Worm (Caenorhabditis elegans) whole organism, L1 larva: ENCODE measurements around the gene R12B2.8.

Source experiments
- C16A3.4 ChIP-seq: fragments of 150-350 bp; optimal IDR thresholded peaks from 2 replicates; lab custom pipeline; 2014; ENCODE audit warnings: missing biosample characterization, missing genetic modification characterization
- C34B4.2 ChIP-seq: sonication (generic microtip); optimal IDR thresholded peaks from 2 replicates; lab custom pipeline; 2017; ENCODE audit warnings: mild to moderate bottlenecking, missing genetic modification characterization, missing compliant biosample characterization
- F16B12.6 ChIP-seq: fragments of 150-350 bp; optimal IDR thresholded peaks from 2 replicates; lab custom pipeline; 2014; ENCODE audit warnings: missing biosample characterization, missing genetic modification characterization
- Y116A8C.19 ChIP-seq: sonication (generic microtip); optimal IDR thresholded peaks from 2 replicates; lab custom pipeline; 2016; ENCODE audit warnings: missing compliant biosample characterization, missing genetic modification characterization, borderline replicate concordance
- ceh-82 ChIP-seq, 3 experiments: fragments of 150-350 bp in 1 of 3; sonication (generic microtip) in 2 of 3; optimal IDR thresholded peaks; 2 replicates each; lab custom pipeline; 2014 to 2017; ENCODE audit warnings: missing biosample characterization in 3 of 3, missing genetic modification characterization in 3 of 3
- ceh-90 ChIP-seq: sonication (generic microtip); optimal IDR thresholded peaks from 2 replicates; lab custom pipeline; 2016; ENCODE audit warnings: missing genetic modification characterization, missing compliant biosample characterization
- dpl-1 ChIP-seq, 3 experiments: fragments of 150-350 bp in 2 of 3; sonication (generic microtip) in 1 of 3; optimal IDR thresholded peaks; 2 replicates each; lab custom pipeline; 2014 to 2017; ENCODE audit warnings: missing biosample characterization in 3 of 3, missing genetic modification characterization in 3 of 3, missing genetic modification reagents in 3 of 3
- dsc-1 ChIP-seq: sonication (generic microtip); optimal IDR thresholded peaks from 2 replicates; lab custom pipeline; 2016; ENCODE audit warnings: mild to moderate bottlenecking, missing genetic modification characterization, missing compliant biosample characterization
- efl-1 ChIP-seq, 4 experiments: fragments of 150-350 bp; optimal IDR thresholded peaks in 3 of 4; peaks in 1 of 4; 1 replicate in 1 of 4; 2 replicates in 3 of 4; lab custom pipeline; 2014; ENCODE audit warnings: missing biosample characterization in 2 of 4, missing genetic modification characterization in 2 of 4, missing genetic modification reagents in 2 of 4
- efl-3 ChIP-seq: fragments of 200-800 bp; sonication (Bioruptor generic); optimal IDR thresholded peaks from 2 replicates; lab custom pipeline; 2018; ENCODE audit warnings: mild to moderate bottlenecking, missing genetic modification characterization, missing compliant biosample characterization
- egl-13 ChIP-seq: sonication (generic microtip); optimal IDR thresholded peaks from 2 replicates; lab custom pipeline; 2016; ENCODE audit warnings: missing genotype, missing genetic modification reagents, missing genetic modification characterization, missing compliant biosample characterization
- egl-27 ChIP-seq, 2 experiments: fragments of 150-350 bp in 1 of 2; sonication (generic microtip); optimal IDR thresholded peaks; 3 replicates each; lab custom pipeline; 2017 to 2018; ENCODE audit warnings: missing biosample characterization in 2 of 2, missing genetic modification characterization in 2 of 2, missing genetic modification reagents in 2 of 2
- elt-3 ChIP-seq, 6 experiments: fragments of 150-350 bp in 1 of 6; sonication (generic microtip); optimal IDR thresholded peaks; 2 replicates each; lab custom pipeline; 2017 to 2018; ENCODE audit warnings: missing biosample characterization in 6 of 6, missing genetic modification characterization in 6 of 6, inconsistent platforms in 1 of 6
- fkh-10 ChIP-seq: sonication (generic microtip); optimal IDR thresholded peaks from 2 replicates; lab custom pipeline; 2017; ENCODE audit warnings: missing biosample characterization, missing genetic modification reagents, missing genetic modification characterization
- fkh-4 ChIP-seq: sonication (generic microtip); optimal IDR thresholded peaks from 2 replicates; lab custom pipeline; 2016; ENCODE audit warnings: missing compliant biosample characterization, missing genetic modification characterization, borderline replicate concordance
- grh-1 ChIP-seq: fragments of 200-800 bp; sonication (Bioruptor generic); IDR thresholded peaks from 2 replicates; pipeline ENCODE4 v1.3.6; 2022; ENCODE audit warnings: missing genetic modification reagents, missing genetic modification characterization, missing compliant biosample characterization
- hlh-17 ChIP-seq: fragments of 200-800 bp; sonication (Bioruptor generic); optimal IDR thresholded peaks from 2 replicates; lab custom pipeline; 2018; ENCODE audit warnings: missing genetic modification characterization, mild to moderate bottlenecking, missing compliant biosample characterization, moderate library complexity, borderline replicate concordance
- hpl-2 ChIP-seq: fragments of 150-350 bp; optimal IDR thresholded peaks from 2 replicates; lab custom pipeline; 2014; ENCODE audit warnings: missing biosample characterization, missing genetic modification reagents, missing genetic modification characterization
- isw-1 ChIP-seq: fragments of 200-800 bp; sonication (Bioruptor generic); IDR thresholded peaks from 2 replicates; pipeline ENCODE4 v1.3.6; 2022; ENCODE audit warnings: missing genetic modification characterization, missing compliant biosample characterization
- jun-1 ChIP-seq: fragments of 150-350 bp; optimal IDR thresholded peaks from 2 replicates; lab custom pipeline; 2014; ENCODE audit warnings: missing biosample characterization, missing genetic modification reagents, missing genetic modification characterization
- lin-14 ChIP-seq: fragments of 200-800 bp; sonication (Bioruptor generic); optimal IDR thresholded peaks from 2 replicates; lab custom pipeline; 2018; ENCODE audit warnings: mild to moderate bottlenecking, missing genetic modification characterization, moderate library complexity, missing compliant biosample characterization
- lin-39 ChIP-seq: fragments of 150-350 bp; optimal IDR thresholded peaks from 2 replicates; lab custom pipeline; 2014; ENCODE audit warnings: missing biosample characterization, missing genetic modification reagents, missing genetic modification characterization
- lir-3 ChIP-seq: sonication (generic microtip); optimal IDR thresholded peaks from 2 replicates; lab custom pipeline; 2016; ENCODE audit warnings: mild to moderate bottlenecking, missing genetic modification characterization, moderate library complexity, missing compliant biosample characterization; ENCODE audit not compliant: poor library complexity
- lsy-2 ChIP-seq, 2 experiments: fragments of 150-350 bp; optimal IDR thresholded peaks; 2 replicates each; lab custom pipeline; 2014; ENCODE audit warnings: missing biosample characterization in 2 of 2, missing genetic modification characterization in 2 of 2
- mdl-1 ChIP-seq, 2 experiments: fragments of 150-350 bp; optimal IDR thresholded peaks; 2 replicates each; lab custom pipeline; 2014 to 2017; ENCODE audit warnings: missing biosample characterization in 2 of 2, missing genetic modification characterization in 2 of 2, inconsistent platforms in 1 of 2
- mef-2 ChIP-seq: fragments of 150-350 bp; optimal IDR thresholded peaks from 2 replicates; lab custom pipeline; 2014; ENCODE audit warnings: missing biosample characterization, missing genetic modification characterization
- mep-1 ChIP-seq: fragments of 150-350 bp; optimal IDR thresholded peaks from 2 replicates; lab custom pipeline; 2014; ENCODE audit warnings: missing biosample characterization, missing genetic modification characterization
- nhr-11 ChIP-seq: fragments of 150-350 bp; optimal IDR thresholded peaks from 2 replicates; lab custom pipeline; 2014; ENCODE audit warnings: missing biosample characterization, missing genetic modification characterization
- nhr-12 ChIP-seq: sonication (generic microtip); optimal IDR thresholded peaks from 2 replicates; lab custom pipeline; 2017; ENCODE audit warnings: missing biosample characterization, missing genetic modification characterization
- nhr-19 ChIP-seq: fragments of 200-800 bp; sonication (Bioruptor generic); conservative IDR thresholded peaks from 2 replicates; pipeline ENCODE4 v1.3.6; 2022; ENCODE audit warnings: missing genetic modification characterization, missing compliant biosample characterization
- nhr-28 ChIP-seq: fragments of 150-350 bp; optimal IDR thresholded peaks from 2 replicates; lab custom pipeline; 2014; ENCODE audit warnings: missing biosample characterization, missing genetic modification characterization
- nhr-71 ChIP-seq: sonication (generic microtip); optimal IDR thresholded peaks from 2 replicates; lab custom pipeline; 2016; ENCODE audit warnings: mild to moderate bottlenecking, missing genetic modification characterization, moderate library complexity, missing compliant biosample characterization
- nhr-85 ChIP-seq: sonication (generic microtip); peaks from one replicate; lab custom pipeline; 2016; ENCODE audit warnings: missing genetic modification characterization, inconsistent platforms, missing compliant biosample characterization
- pag-3 ChIP-seq: sonication (generic microtip); optimal IDR thresholded peaks from 2 replicates; lab custom pipeline; 2017; ENCODE audit warnings: missing genetic modification characterization, mild to moderate bottlenecking, missing compliant biosample characterization, antibody characterized with exemption, borderline replicate concordance; ENCODE audit not compliant: insufficient read depth
- rnt-1 ChIP-seq: sonication (generic microtip); optimal IDR thresholded peaks from 2 replicates; lab custom pipeline; 2016; ENCODE audit warnings: mild to moderate bottlenecking, missing genetic modification characterization, moderate library complexity, missing compliant biosample characterization
- skn-1 ChIP-seq: fragments of 150-350 bp; optimal IDR thresholded peaks from 2 replicates; lab custom pipeline; 2014; ENCODE audit warnings: missing biosample characterization, missing genetic modification characterization
- snu-23 ChIP-seq: sonication (generic microtip); optimal IDR thresholded peaks from 2 replicates; lab custom pipeline; 2016; ENCODE audit warnings: missing genetic modification characterization, missing compliant biosample characterization
- sptf-1 ChIP-seq: fragments of 150-350 bp; optimal IDR thresholded peaks from 2 replicates; lab custom pipeline; 2014; ENCODE audit warnings: missing biosample characterization, missing genetic modification characterization
- sup-37 ChIP-seq: fragments of 200-800 bp; sonication (Bioruptor generic); optimal IDR thresholded peaks from 2 replicates; lab custom pipeline; 2018; ENCODE audit warnings: mild to moderate bottlenecking, missing genetic modification characterization, missing compliant biosample characterization
- swsn-7 ChIP-seq: sonication (generic microtip); optimal IDR thresholded peaks from 2 replicates; lab custom pipeline; 2016; ENCODE audit warnings: missing genetic modification characterization, missing compliant biosample characterization
- tbx-2 ChIP-seq: sonication (generic microtip); optimal IDR thresholded peaks from 2 replicates; lab custom pipeline; 2016; ENCODE audit warnings: missing genetic modification characterization, missing compliant biosample characterization
- unc-30 ChIP-seq: sonication (generic microtip); optimal IDR thresholded peaks from 2 replicates; lab custom pipeline; 2017; ENCODE audit warnings: missing biosample characterization, missing genetic modification characterization
- unc-62 ChIP-seq: fragments of 150-350 bp; optimal IDR thresholded peaks from 2 replicates; lab custom pipeline; 2014; ENCODE audit warnings: missing biosample characterization, missing genetic modification reagents, missing genetic modification characterization
- unc-86 ChIP-seq: sonication (generic microtip); optimal IDR thresholded peaks from 2 replicates; lab custom pipeline; 2016; ENCODE audit warnings: missing genetic modification characterization, missing compliant biosample characterization
- unc-98 ChIP-seq: fragments of 200-800 bp; sonication (Bioruptor generic); IDR thresholded peaks from 2 replicates; pipeline ENCODE4 v1.3.6; 2022; ENCODE audit warnings: missing genetic modification characterization, missing compliant biosample characterization
- vab-15 ChIP-seq: sonication (generic microtip); optimal IDR thresholded peaks from 2 replicates; lab custom pipeline; 2017; ENCODE audit warnings: missing genotype, mild to moderate bottlenecking, missing genetic modification characterization, missing compliant biosample characterization
- zag-1 ChIP-seq: fragments of 150-350 bp; optimal IDR thresholded peaks from 2 replicates; lab custom pipeline; 2014; ENCODE audit warnings: missing biosample characterization, missing genetic modification characterization
- ztf-11 ChIP-seq, 2 experiments: sonication (generic microtip); optimal IDR thresholded peaks; 2 replicates each; lab custom pipeline; 2016 to 2017; ENCODE audit warnings: missing genetic modification characterization in 2 of 2, missing biosample characterization in 1 of 2, missing compliant biosample characterization in 1 of 2
- ztf-4 ChIP-seq: fragments of 150-350 bp; optimal IDR thresholded peaks from 2 replicates; lab custom pipeline; 2014; ENCODE audit warnings: missing biosample characterization, missing genetic modification characterization

R12B2.8 gene

DNA sequence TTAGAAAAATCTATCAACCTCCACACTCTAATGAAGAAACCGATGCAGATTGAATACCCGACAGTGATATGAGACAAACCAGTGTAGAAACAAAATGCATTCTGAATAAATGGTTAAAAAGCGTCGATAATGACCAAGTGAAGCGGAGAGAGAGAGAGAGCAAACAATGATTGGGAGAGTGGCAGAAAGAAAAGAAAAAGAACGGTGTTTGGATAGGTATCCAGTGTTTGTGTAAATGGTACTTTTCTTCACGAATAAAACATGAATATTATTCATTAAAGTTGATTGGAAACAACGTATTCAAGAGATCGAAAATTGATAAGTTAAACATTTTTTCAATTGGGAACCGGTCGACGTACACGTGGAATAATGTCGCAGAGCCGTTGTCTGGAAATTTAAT is 45.7 kb downstream of the R12B2.8 start, which contains the start of gene F01F1.15:
Gene F01F1.15 (minus strand): TSS at position 101 of the 400 bp plus-strand sequence.
- TF ChIP-seq nhr-12 (tag; lab: Kevin White, UChicago), result no peak
- no peak for TF ChIP-seq snu-23 (GFP tag; lab: Kevin White, UChicago)
- TF ChIP-seq dsc-1 (tag; lab: Kevin White, UChicago), result no peak
- TF ChIP-seq swsn-7 (tag; lab: Kevin White, UChicago), result no peak
- no peak for TF ChIP-seq jun-1 (tag; lab: Kevin White, UChicago)
- no peak for TF ChIP-seq ceh-90 (tag; lab: Kevin White, UChicago)
- no peak for TF ChIP-seq pag-3 (tag; lab: Kevin White, UChicago)
- TF ChIP-seq fkh-10, result no peak
- TF ChIP-seq lsy-2 (tag; optimal IDR thresholded peaks at IDR 0.05; lab: Kevin White, UChicago), result no peak
- no peak for TF ChIP-seq unc-86 (tag; lab: Kevin White, UChicago)
- TF ChIP-seq, all 84 proteins: peak for 0

DNA sequence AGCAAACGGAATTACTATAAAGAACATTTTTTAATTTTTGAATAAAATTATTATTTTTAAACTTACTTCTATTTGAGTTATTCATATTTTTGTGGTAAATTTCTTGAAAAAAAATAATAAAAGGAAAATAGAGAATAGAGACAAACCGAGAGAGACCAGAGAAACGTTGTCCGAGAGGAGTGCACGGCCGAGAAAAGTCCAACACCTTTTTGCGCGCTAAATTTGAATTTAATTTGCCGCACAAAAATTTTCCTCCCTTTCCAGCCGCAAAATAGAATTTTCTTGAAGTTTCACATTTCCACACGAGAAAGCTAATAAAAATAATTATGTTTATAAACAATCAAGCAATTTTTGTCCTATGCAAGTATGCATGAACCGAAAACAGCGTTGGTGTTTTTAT is 48.0 kb downstream of the R12B2.8 start, which contains the start of the genes F01F1.11 and F01F1.3:
Gene F01F1.11 (minus strand): TSS at position 118 of the 400 bp plus-strand sequence.
Gene F01F1.3 (plus strand): TSS at position 179 of the 400 bp plus-strand sequence.
- TF ChIP-seq hlh-17, result no peak
- peak; percentile 78 for TF ChIP-seq isw-1 (GFP tag; lab: Robert Waterston, UW)
- no peak for TF ChIP-seq vab-15 (tag; lab: Kevin White, UChicago)
- TF ChIP-seq C34B4.2 (tag; lab: Kevin White, UChicago), result no peak
- TF ChIP-seq nhr-85 (tag; lab: Kevin White, UChicago), result peak; percentile 96
- peak; percentile 81 for TF ChIP-seq fkh-4 (tag; lab: Kevin White, UChicago)
- TF ChIP-seq efl-3, result peak; percentile 48
- no peak for TF ChIP-seq unc-62 (GFP tag; lab: Kevin White, UChicago)
- peak; percentile 90 for TF ChIP-seq egl-13
- peak; percentile 91 for TF ChIP-seq tbx-2 (tag; lab: Kevin White, UChicago)
- TF ChIP-seq F16B12.6 (tag; lab: Kevin White, UChicago), result peak; percentile 48
- TF ChIP-seq skn-1 (tag; lab: Kevin White, UChicago), result peak; percentile 70
- TF ChIP-seq nhr-71 (tag; lab: Kevin White, UChicago), result peak; percentile 92
- TF ChIP-seq lir-3, result peak; percentile 96
- TF ChIP-seq mef-2 (tag; lab: Kevin White, UChicago), result peak; percentile 13
- TF ChIP-seq mep-1, result peak; percentile 78
- TF ChIP-seq snu-23 (GFP tag; lab: Kevin White, UChicago), result peak; percentile 90
- TF ChIP-seq grh-1 (GFP tag; lab: Robert Waterston, UW), result peak; percentile 62
- peak in 2 of 6 experiments; percentile 40 to 60 for TF ChIP-seq elt-3 (tag; optimal IDR thresholded peaks at IDR 0.05; lab: Kevin White, UChicago)
- TF ChIP-seq nhr-12 (tag; lab: Kevin White, UChicago), result no peak
- TF ChIP-seq efl-1 (optimal IDR thresholded peaks at IDR 0.05; lab: Kevin White, UChicago), result peak; percentile 97 to 98
- TF ChIP-seq efl-1 (GFP tag; optimal IDR thresholded peaks at IDR 0.05 in 1 of 2; lab: Kevin White, UChicago), result peak; percentile 96 to 100
- peak; percentile 12 for TF ChIP-seq sup-37
- peak in 1 of 2 experiments; percentile 95 for TF ChIP-seq ztf-11 (tag; optimal IDR thresholded peaks at IDR 0.05; lab: Kevin White, UChicago)
- peak; percentile 69 to 82 (median 79) for TF ChIP-seq ceh-82 (tag; optimal IDR thresholded peaks at IDR 0.05; lab: Kevin White, UChicago)
- TF ChIP-seq nhr-11 (tag; lab: Kevin White, UChicago), result peak; percentile 43
- peak; percentile 72 for TF ChIP-seq Y116A8C.19 (tag; lab: Kevin White, UChicago)
- TF ChIP-seq ztf-4 (tag; lab: Kevin White, UChicago), result no peak
- peak; percentile 19; the same call in 1 of the 2 replicates for TF ChIP-seq unc-98
- TF ChIP-seq C16A3.4, result peak; percentile 81
- no peak for TF ChIP-seq egl-27 (tag; optimal IDR thresholded peaks at IDR 0.05; lab: Kevin White, UChicago)
- TF ChIP-seq lin-14, result peak; percentile 85
- TF ChIP-seq nhr-28 (tag; lab: Kevin White, UChicago), result no peak
- peak; percentile 89 for TF ChIP-seq nhr-19 (GFP tag; lab: Robert Waterston, UW)
- peak; percentile 99 for TF ChIP-seq rnt-1 (tag; lab: Kevin White, UChicago)
- TF ChIP-seq dpl-1 (GFP tag; optimal IDR thresholded peaks at IDR 0.05; lab: Kevin White, UChicago), result peak; percentile 95 to 97 (median 96)
- no peak for TF ChIP-seq zag-1 (tag; lab: Kevin White, UChicago)
- TF ChIP-seq unc-86 (tag; lab: Kevin White, UChicago), result peak; percentile 79
- no peak for TF ChIP-seq hpl-2 (GFP tag; lab: Kevin White, UChicago)
- TF ChIP-seq lin-39, result peak; percentile 31
- TF ChIP-seq sptf-1 (tag; lab: Kevin White, UChicago), result no peak
- TF ChIP-seq mdl-1 (tag; optimal IDR thresholded peaks at IDR 0.05; lab: Kevin White, UChicago), result peak in 1 of 2 experiments; percentile 57
- no peak for TF ChIP-seq unc-30 (tag; lab: Kevin White, UChicago)
